Worm (Caenorhabditis elegans) whole organism, L3 larva: ENCODE measurements around the gene unc-16.

Experiments
- ZK546.5 ChIP-seq: sonication (generic microtip); optimal IDR thresholded peaks from 2 replicates; lab custom pipeline; 2017; ENCODE audit warnings: missing biosample characterization, missing genetic modification characterization
- aly-2 ChIP-seq: fragments of 150-350 bp; optimal IDR thresholded peaks from 2 replicates; lab custom pipeline; 2014; ENCODE audit warnings: missing biosample characterization, missing genetic modification characterization
- fkh-10 ChIP-seq: sonication (generic microtip); optimal IDR thresholded peaks from 2 replicates; lab custom pipeline; 2017; ENCODE audit warnings: missing biosample characterization, missing genetic modification reagents, missing genetic modification characterization
- skn-1 ChIP-seq: fragments of 150-350 bp; optimal IDR thresholded peaks from 2 replicates; lab custom pipeline; 2014; ENCODE audit warnings: missing biosample characterization, missing genetic modification characterization
- snpc-4 ChIP-seq: fragments of 150-350 bp; optimal IDR thresholded peaks from 2 replicates; lab custom pipeline; 2014; ENCODE audit warnings: missing biosample characterization, missing genetic modification characterization
- unc-39 ChIP-seq: sonication (generic microtip); optimal IDR thresholded peaks from 4 replicates; lab custom pipeline; 2017; ENCODE audit warnings: missing biosample characterization, missing genetic modification characterization

DNA sequence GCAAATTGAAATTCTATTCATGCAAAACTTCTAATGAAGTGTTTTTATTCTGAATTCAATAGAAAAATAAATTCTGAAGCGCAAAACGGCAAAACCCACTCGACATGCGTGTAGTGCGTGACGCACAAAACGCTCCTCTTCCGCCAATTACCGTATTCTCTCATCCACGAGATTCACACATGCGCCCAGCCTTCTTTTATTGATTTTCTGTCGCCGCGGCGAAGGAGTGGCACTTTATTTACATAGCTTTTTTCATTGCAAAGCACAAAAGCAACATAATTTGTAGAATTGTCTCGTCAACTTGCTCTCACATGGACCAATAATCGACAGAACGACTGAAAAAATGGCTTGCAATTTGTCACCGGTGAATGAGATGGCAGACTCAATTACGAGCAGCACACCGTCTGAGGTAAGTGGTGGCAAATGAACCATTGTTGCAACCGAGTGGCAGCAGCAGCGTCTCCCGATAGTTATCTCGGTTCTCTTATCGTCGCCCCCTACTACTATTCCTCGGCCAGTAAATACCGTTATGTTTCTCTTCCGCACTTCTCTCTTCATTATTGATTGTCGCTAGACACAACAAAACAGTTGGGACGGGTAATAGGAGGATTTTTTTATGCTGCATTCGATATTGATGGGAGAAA lies at the start of gene unc-16:
- TF ChIP-seq ZK546.5 (no peak), unc-39 (no peak), skn-1 (peak; percentile 46), fkh-10 (GFP tag; lab: Kevin White, UChicago) (peak; percentile 44), snpc-4 (tag; lab: Kevin White, UChicago) (peak; percentile 90), aly-2 (tag; lab: Kevin White, UChicago) (no peak)
